Worm (Caenorhabditis elegans): ENCODE measurements around the gene dnj-5.

Gene dnj-5

DNA sequence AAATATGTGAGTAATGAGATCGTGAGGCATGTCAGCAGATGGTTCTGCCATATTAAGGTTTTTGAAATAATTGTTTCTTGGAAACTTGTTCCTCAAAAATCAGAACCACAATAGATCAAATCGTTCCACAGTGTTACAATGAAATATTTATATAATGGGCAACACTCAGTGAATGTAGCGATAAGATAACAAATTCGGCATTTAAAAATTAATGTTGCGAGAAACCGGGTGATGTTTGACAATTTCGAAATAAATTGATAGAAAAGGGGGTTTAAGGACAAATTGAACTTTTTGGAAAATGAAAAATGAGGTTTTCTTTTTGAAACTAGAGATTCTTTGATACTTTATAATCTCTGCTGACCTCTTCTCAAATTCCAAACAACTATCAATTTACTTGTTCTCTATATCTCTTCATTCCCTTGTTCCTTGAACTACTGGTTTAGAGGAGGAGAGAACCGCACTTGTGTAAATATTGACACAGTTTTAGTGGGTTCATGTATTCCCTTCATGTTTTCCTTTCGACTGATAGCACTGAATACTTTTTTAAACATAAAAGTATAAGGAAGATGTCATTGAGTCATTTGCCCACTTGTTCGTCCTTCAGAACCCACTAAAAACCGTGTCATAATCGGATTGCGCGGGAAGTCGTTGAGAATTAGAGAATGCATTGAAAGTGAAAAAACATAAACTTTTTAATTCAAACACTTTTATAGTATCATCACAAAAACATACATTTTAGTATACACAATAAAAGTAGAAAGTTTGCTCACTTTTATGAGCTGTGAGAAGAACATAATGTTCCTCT lies 21.1 kb downstream of the dnj-5 start (continued):
- no peak for TF ChIP-seq alr-1 (tag; optimal IDR thresholded peaks at IDR 0.05; ENCODE audit: borderline replicate concordance)

DNA sequence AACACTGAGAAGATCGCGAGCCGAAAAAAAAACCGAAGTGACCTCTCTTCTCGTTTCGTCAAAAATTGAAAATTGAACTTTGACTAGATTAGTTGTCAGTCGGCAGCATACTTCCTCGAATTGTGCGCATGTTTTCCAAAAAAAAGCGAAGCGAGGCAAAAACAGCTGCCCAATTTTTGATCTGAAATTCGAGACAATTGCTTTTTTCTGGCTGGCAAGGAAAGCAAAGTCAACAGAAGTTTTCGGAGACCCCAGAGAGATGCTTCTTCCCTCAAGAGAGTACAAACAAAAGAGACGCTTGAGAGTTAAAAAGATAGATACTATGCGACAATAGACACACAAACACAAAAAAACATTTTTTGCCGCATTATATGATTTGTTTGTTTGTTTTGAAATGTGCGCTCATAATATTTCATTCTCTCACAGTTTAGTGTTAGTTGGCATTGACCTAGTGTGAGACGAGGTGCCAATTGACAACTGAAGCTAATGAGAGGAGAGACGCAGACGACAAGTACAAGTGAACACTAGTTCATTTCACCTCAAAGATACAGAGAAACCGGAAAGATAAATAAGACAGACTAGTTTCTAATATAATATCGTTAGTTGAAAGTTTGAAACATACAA lies 22.0 kb downstream of the dnj-5 start:
- no peak for TF ChIP-seq fkh-10 (GFP tag; optimal IDR thresholded peaks at IDR 0.05)
- TF ChIP-seq blmp-1 (tag; optimal IDR thresholded peaks at IDR 0.05): peak; percentile 3
- peak; percentile 18 for TF ChIP-seq irx-1 (tag; optimal IDR thresholded peaks at IDR 0.05)
- no peak for TF ChIP-seq C04F5.9 (tag; optimal IDR thresholded peaks at IDR 0.05)
- TF ChIP-seq efl-1 (optimal IDR thresholded peaks at IDR 0.05): no peak
- TF ChIP-seq efl-1 (GFP tag; optimal IDR thresholded peaks at IDR 0.05 in 1 of 2): peak in 1 of 2 experiments; percentile 70
- no peak for TF ChIP-seq lin-39 (tag; optimal IDR thresholded peaks at IDR 0.05)
- no peak for TF ChIP-seq zip-4 (GFP tag; optimal IDR thresholded peaks at IDR 0.05)
- TF ChIP-seq zag-1 (tag; optimal IDR thresholded peaks at IDR 0.05): no peak
- no peak for TF ChIP-seq C34B4.2 (tag; optimal IDR thresholded peaks at IDR 0.05)
- TF ChIP-seq sup-37 (GFP tag; optimal IDR thresholded peaks at IDR 0.05): no peak
- no peak for TF ChIP-seq pqm-1 (tag; optimal IDR thresholded peaks at IDR 0.05)
- TF ChIP-seq ceh-8 (GFP tag; optimal IDR thresholded peaks at IDR 0.05): no peak
- TF ChIP-seq egl-27 (tag; optimal IDR thresholded peaks at IDR 0.05): peak in 1 of 2 experiments; percentile 11
- no peak for TF ChIP-seq tlp-1 (tag; optimal IDR thresholded peaks at IDR 0.05)
- TF ChIP-seq F16B12.6 (tag; optimal IDR thresholded peaks at IDR 0.05): no peak
- TF ChIP-seq isw-1 (GFP tag; IDR thresholded peaks at IDR 0.05): no peak
- TF ChIP-seq nhr-84 (tag; optimal IDR thresholded peaks at IDR 0.05): no peak
- no peak for TF ChIP-seq ceh-88 (GFP tag; IDR thresholded peaks at IDR 0.05)
- TF ChIP-seq lin-14 (GFP tag; optimal IDR thresholded peaks at IDR 0.05): peak; percentile 45
- no peak for TF ChIP-seq nhr-47 (tag; optimal IDR thresholded peaks at IDR 0.05)
- no peak for TF ChIP-seq nhr-19 (GFP tag; conservative IDR thresholded peaks at IDR 0.05)
- peak; percentile 4 for TF ChIP-seq pag-3 (tag; optimal IDR thresholded peaks at IDR 0.05; ENCODE audit: borderline replicate concordance, insufficient read depth)
- no peak for TF ChIP-seq Y116A8C.19 (tag; optimal IDR thresholded peaks at IDR 0.05; ENCODE audit: borderline replicate concordance)
- TF ChIP-seq mep-1 (tag; optimal IDR thresholded peaks at IDR 0.05): peak; percentile 32

DNA sequence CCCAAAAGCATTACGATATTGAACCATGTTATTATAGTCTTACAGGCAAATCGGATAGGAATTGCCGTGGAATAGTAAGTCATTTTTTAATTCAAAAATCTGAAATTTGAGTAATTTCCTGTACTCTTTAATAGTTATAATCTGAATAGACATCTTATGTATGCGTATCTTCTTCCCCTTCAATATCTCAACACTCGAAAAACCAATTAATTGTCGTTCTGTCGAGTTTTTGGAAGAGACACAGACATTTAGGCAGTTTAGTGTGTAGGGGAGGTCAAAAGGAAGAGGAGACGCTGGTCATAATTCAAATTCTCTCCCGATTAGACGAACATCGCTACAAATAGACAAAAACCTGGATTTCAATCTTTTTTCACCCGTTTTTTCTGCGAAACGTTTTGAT lies 22.6 kb downstream of the dnj-5 start:
- TF ChIP-seq lsy-2 (tag; optimal IDR thresholded peaks at IDR 0.05) (peak; percentile 3 to 67), lin-14 (GFP tag; optimal IDR thresholded peaks at IDR 0.05) (peak; percentile 88), mdl-1 (tag; optimal IDR thresholded peaks at IDR 0.05) (no peak), swsn-7 (tag; optimal IDR thresholded peaks at IDR 0.05) (peak; percentile 11), vab-15 (tag; optimal IDR thresholded peaks at IDR 0.05) (peak; percentile 61), dpl-1 (GFP tag; optimal IDR thresholded peaks at IDR 0.05) (no peak), tlp-1 (tag; optimal IDR thresholded peaks at IDR 0.05) (no peak), mep-1 (tag; optimal IDR thresholded peaks at IDR 0.05) (peak; percentile 63), fos-1 (tag; optimal IDR thresholded peaks at IDR 0.05) (no peak), tbx-2 (tag; optimal IDR thresholded peaks at IDR 0.05) (peak; percentile 31), nhr-84 (tag; optimal IDR thresholded peaks at IDR 0.05) (no peak), nhr-20 (tag; optimal IDR thresholded peaks at IDR 0.05) (peak; percentile 36), efl-3 (GFP tag; optimal IDR thresholded peaks at IDR 0.05) (no peak), lin-39 (tag; optimal IDR thresholded peaks at IDR 0.05) (no peak), fkh-4 (tag; optimal IDR thresholded peaks at IDR 0.05; ENCODE audit: borderline replicate concordance) (no peak), C04F5.9 (tag; optimal IDR thresholded peaks at IDR 0.05) (no peak), unc-130 (tag; optimal IDR thresholded peaks at IDR 0.05) (no peak), dsc-1 (tag; optimal IDR thresholded peaks at IDR 0.05) (peak; percentile 8), aly-2 (tag; optimal IDR thresholded peaks at IDR 0.05) (no peak), ceh-82 (tag; optimal IDR thresholded peaks at IDR 0.05) (peak in 1 of 3 experiments; percentile 29), lin-35 (GFP tag; optimal IDR thresholded peaks at IDR 0.05) (peak in 1 of 2 experiments; percentile 22), efl-1 (optimal IDR thresholded peaks at IDR 0.05) (peak; percentile 13 to 21), efl-1 (GFP tag; optimal IDR thresholded peaks at IDR 0.05 in 1 of 2) (no peak), nhr-71 (tag; optimal IDR thresholded peaks at IDR 0.05) (peak; percentile 27), hpl-2 (GFP tag; optimal IDR thresholded peaks at IDR 0.05) (no peak), blmp-1 (tag; optimal IDR thresholded peaks at IDR 0.05) (peak; percentile 85), snu-23 (GFP tag; optimal IDR thresholded peaks at IDR 0.05) (peak; percentile 43), ceh-8 (GFP tag; optimal IDR thresholded peaks at IDR 0.05) (peak; percentile 2), nhr-85 (tag) (peak; percentile 93), nhr-47 (tag; optimal IDR thresholded peaks at IDR 0.05) (peak; percentile 2), egl-27 (tag; optimal IDR thresholded peaks at IDR 0.05) (peak in 1 of 2 experiments; percentile 85), Y116A8C.19 (tag; optimal IDR thresholded peaks at IDR 0.05; ENCODE audit: borderline replicate concordance) (no peak)
